Fruit fly (Drosophila melanogaster) whole organism, prepupa: Measurements from ENCODE around the gene CG34425.

Experiments used
- Blimp-1 ChIP-seq: fragments of 200-800 bp; sonication (Bioruptor generic); optimal IDR thresholded peaks from 3 replicates; lab custom pipeline; 2017; ENCODE audit warnings: missing biosample characterization, missing genetic modification characterization, mild to moderate bottlenecking, moderate library complexity, missing genetic modification reagents
- CG15336 ChIP-seq: fragments of 200-800 bp; sonication (Bioruptor generic); IDR thresholded peaks from 2 replicates; pipeline ENCODE4 v1.3.6; 2022; ENCODE audit warnings: missing biosample characterization, missing genetic modification characterization
- CG6854 ChIP-seq: fragments of 200-800 bp; sonication (Bioruptor generic); optimal IDR thresholded peaks from 2 replicates; lab custom pipeline; 2017; ENCODE audit warnings: missing biosample characterization, mild to moderate bottlenecking, missing genetic modification characterization
- Hr4 ChIP-seq: fragments of 200-800 bp; sonication (Bioruptor generic); optimal IDR thresholded peaks from 3 replicates; lab custom pipeline; 2016; ENCODE audit warnings: missing biosample characterization, missing genetic modification characterization
- Sox102F ChIP-seq: fragments of 200-800 bp; sonication (Bioruptor generic); optimal IDR thresholded peaks from 2 replicates; lab custom pipeline; 2016; ENCODE audit warnings: missing biosample characterization, mild to moderate bottlenecking, missing genetic modification characterization
- acj6 ChIP-seq: fragments of 200-800 bp; sonication (Bioruptor generic); optimal IDR thresholded peaks from 3 replicates; lab custom pipeline; 2016; ENCODE audit warnings: missing biosample characterization, missing genetic modification characterization
- dac ChIP-seq: fragments of 200-800 bp; sonication (Bioruptor generic); optimal IDR thresholded peaks from 2 replicates; lab custom pipeline; 2017; ENCODE audit warnings: missing biosample characterization, mild to moderate bottlenecking, missing genetic modification characterization
- fkh ChIP-seq: fragments of 200-800 bp; sonication (Bioruptor generic); optimal IDR thresholded peaks from 3 replicates; lab custom pipeline; 2017; ENCODE audit warnings: missing biosample characterization, mild to moderate bottlenecking, missing genetic modification characterization, moderate library complexity
- svp ChIP-seq: fragments of 200-800 bp; sonication (Bioruptor generic); peaks from one replicate; lab custom pipeline; 2016; ENCODE audit warnings: missing biosample characterization, missing genetic modification characterization
- topi ChIP-seq: fragments of 200-800 bp; sonication (Bioruptor generic); optimal IDR thresholded peaks from 3 replicates; lab custom pipeline; 2016; ENCODE audit warnings: missing biosample characterization, missing genetic modification characterization

- no peak for TF ChIP-seq dac (GFP tag; lab: Kevin White, UChicago)
- TF ChIP-seq Blimp-1 (GFP tag; lab: Kevin White, UChicago): no peak
- TF ChIP-seq fkh (GFP tag; lab: Kevin White, UChicago): no peak
- TF ChIP-seq CG15336 (GFP tag; lab: Robert Waterston, UW): no peak
- no peak for TF ChIP-seq svp (GFP tag; lab: Kevin White, UChicago)
- TF ChIP-seq CG6854: no peak
- no peak for TF ChIP-seq Sox102F (GFP tag; lab: Kevin White, UChicago)
- TF ChIP-seq topi (GFP tag; lab: Kevin White, UChicago): no peak
- no peak for TF ChIP-seq Hr4 (GFP tag; lab: Kevin White, UChicago)
- TF ChIP-seq acj6: no peak
Measured at dm6 chr3R:4530972-4531371, 24.8 kb upstream of the CG34425 start.
